Worm (Caenorhabditis elegans) whole organism, L1 larva: ENCODE results near the gene otpl-1.

Source experiments
- C34B4.2 ChIP-seq: sonication (generic microtip); optimal IDR thresholded peaks from 2 replicates; lab custom pipeline; 2017; ENCODE audit warnings: mild to moderate bottlenecking, missing genetic modification characterization, missing compliant biosample characterization
- aha-1 ChIP-seq: fragments of 150-350 bp; optimal IDR thresholded peaks from 2 replicates; lab custom pipeline; 2014; ENCODE audit warnings: missing biosample characterization, missing genetic modification characterization
- ces-1 ChIP-seq: fragments of 150-350 bp; optimal IDR thresholded peaks from 2 replicates; lab custom pipeline; 2014; ENCODE audit warnings: missing biosample characterization, missing genetic modification reagents, missing genetic modification characterization
- egl-27 ChIP-seq, 2 experiments: fragments of 150-350 bp in 1 of 2; sonication (generic microtip); optimal IDR thresholded peaks; 3 replicates each; lab custom pipeline; 2017 to 2018; ENCODE audit warnings: missing biosample characterization in 2 of 2, missing genetic modification characterization in 2 of 2, missing genetic modification reagents in 2 of 2
- jun-1 ChIP-seq: fragments of 150-350 bp; optimal IDR thresholded peaks from 2 replicates; lab custom pipeline; 2014; ENCODE audit warnings: missing biosample characterization, missing genetic modification reagents, missing genetic modification characterization
- nhr-11 ChIP-seq: fragments of 150-350 bp; optimal IDR thresholded peaks from 2 replicates; lab custom pipeline; 2014; ENCODE audit warnings: missing biosample characterization, missing genetic modification characterization
- rnt-1 ChIP-seq: sonication (generic microtip); optimal IDR thresholded peaks from 2 replicates; lab custom pipeline; 2016; ENCODE audit warnings: mild to moderate bottlenecking, missing genetic modification characterization, moderate library complexity, missing compliant biosample characterization
- skn-1 ChIP-seq: fragments of 150-350 bp; optimal IDR thresholded peaks from 2 replicates; lab custom pipeline; 2014; ENCODE audit warnings: missing biosample characterization, missing genetic modification characterization
- tlp-1 ChIP-seq: fragments of 150-350 bp; optimal IDR thresholded peaks from 2 replicates; lab custom pipeline; 2014; ENCODE audit warnings: missing biosample characterization, missing genetic modification characterization
- zag-1 ChIP-seq: fragments of 150-350 bp; optimal IDR thresholded peaks from 2 replicates; lab custom pipeline; 2014; ENCODE audit warnings: missing biosample characterization, missing genetic modification characterization

ce11 chrIV:3568608-3569007 lies at the start of gene otpl-1:
- no peak for TF ChIP-seq rnt-1
- no peak for TF ChIP-seq zag-1 (tag; lab: Kevin White, UChicago)
- TF ChIP-seq skn-1: no peak
- no peak for TF ChIP-seq tlp-1
- no peak for TF ChIP-seq egl-27 (tag; optimal IDR thresholded peaks at IDR 0.05; lab: Kevin White, UChicago)
- no peak for TF ChIP-seq nhr-11 (tag; lab: Kevin White, UChicago)
- no peak for TF ChIP-seq jun-1
- no peak for TF ChIP-seq aha-1
- TF ChIP-seq C34B4.2 (tag; lab: Kevin White, UChicago): no peak
- no peak for TF ChIP-seq ces-1
